Fruit fly (Drosophila melanogaster): ENCODE measurements around the gene Hr38.

- TF ChIP-seq CG12768 (GFP tag; optimal IDR thresholded peaks at IDR 0.05) = no peak
- no peak for TF ChIP-seq toe (GFP tag; optimal IDR thresholded peaks at IDR 0.05)
- TF ChIP-seq pad (GFP tag; optimal IDR thresholded peaks at IDR 0.05) = no peak
- no peak for TF ChIP-seq CG5204 (GFP tag; optimal IDR thresholded peaks at IDR 0.05)
- no peak for TF ChIP-seq kay (GFP tag; ENCODE audit: borderline replicate concordance)
- TF ChIP-seq CG11617 (GFP tag; optimal IDR thresholded peaks at IDR 0.05) = no peak
- no peak for TF ChIP-seq cnc (optimal IDR thresholded peaks at IDR 0.05)
- TF ChIP-seq Mnt (GFP tag; optimal IDR thresholded peaks at IDR 0.05) = no peak
- no peak for TF ChIP-seq Crg-1 (GFP tag; optimal IDR thresholded peaks at IDR 0.05)
- no peak for TF ChIP-seq CG33017 (tag; optimal IDR thresholded peaks at IDR 0.05)
- TF ChIP-seq CG7045 (GFP tag; optimal IDR thresholded peaks at IDR 0.05) = no peak
- no peak for TF ChIP-seq CG14711 (tag; optimal IDR thresholded peaks at IDR 0.05)
- TF ChIP-seq cic (GFP tag; optimal IDR thresholded peaks at IDR 0.05) = no peak
- no peak for TF ChIP-seq bab1 (GFP tag; optimal IDR thresholded peaks at IDR 0.05)
These were observed 25.7 kb downstream of the Hr38 start for dm6 chr2L:20688722-20689121.

Data from whole organism, adult.